Fruit fly (Drosophila melanogaster) whole organism, larva: ENCODE data around the gene ZnT35C.

Experiments
- noc ChIP-seq: fragments of 200-800 bp; sonication (Bioruptor generic); optimal IDR thresholded peaks from 3 replicates; lab custom pipeline; 2019; ENCODE audit warnings: missing biosample characterization, mild to moderate bottlenecking, missing genetic modification characterization, moderate library complexity

The ZnT35C gene

DNA sequence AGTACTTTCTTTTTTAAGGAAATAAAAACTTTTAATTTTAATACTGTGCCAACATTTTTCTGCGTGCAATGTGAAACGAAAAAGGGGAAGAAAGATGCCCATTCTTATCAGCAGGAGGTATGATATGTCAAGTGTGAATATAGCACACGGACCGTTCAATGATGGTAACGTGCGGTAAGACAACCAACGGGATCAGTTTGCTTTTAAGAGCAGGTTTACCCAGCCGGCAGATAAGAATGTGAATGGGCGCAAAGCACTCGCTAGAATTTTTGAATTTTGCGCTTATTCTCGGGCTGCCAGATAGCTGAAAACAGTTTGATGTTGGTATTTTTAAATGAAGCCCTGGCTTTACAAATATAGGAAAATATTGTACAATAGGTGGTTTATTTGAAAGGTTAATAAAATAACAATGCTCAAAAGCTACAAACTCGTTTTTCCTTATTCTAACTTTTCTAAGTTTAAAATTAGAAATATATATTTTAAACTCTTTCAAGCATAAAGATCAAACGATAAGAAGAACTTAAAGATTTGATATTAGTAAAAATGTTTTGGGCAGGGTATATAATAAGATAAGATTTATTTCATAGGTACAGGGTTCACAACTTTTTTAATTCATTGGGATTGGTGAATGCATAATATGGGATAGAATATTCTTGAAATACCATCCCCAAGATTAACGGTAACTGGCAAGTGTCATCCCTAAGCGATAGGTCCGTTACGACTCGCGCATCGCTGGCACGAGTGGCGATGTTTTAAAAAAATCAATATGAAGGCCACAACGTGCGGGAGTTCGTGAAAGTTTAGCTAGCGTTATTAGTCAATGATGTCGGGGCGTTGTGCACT is 870 bp upstream of the ZnT35C start, which contains the start of gene dao:
dao (plus strand) TSS at position 717 of the 843 bp plus-strand sequence.
- TF ChIP-seq noc, result no peak

DNA sequence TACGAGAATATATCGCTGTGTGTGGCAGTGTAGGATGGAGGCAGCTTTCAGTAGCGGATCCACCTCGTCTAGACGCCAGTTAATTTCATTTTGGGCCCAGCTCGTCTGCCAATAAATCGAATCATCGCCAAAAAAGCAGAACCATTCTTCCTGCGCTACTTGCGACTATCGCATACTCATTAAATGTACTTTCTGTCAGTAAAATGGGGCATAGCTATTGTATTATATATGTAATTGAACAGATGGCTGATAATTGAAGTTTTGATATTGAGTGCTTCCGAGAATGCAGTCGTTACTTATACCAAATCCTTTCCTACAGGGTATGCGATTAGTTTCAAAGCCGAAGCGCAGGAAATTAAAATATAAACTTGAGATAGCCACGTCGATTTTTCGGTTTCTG is 2.8 kb downstream of the ZnT35C start:
- no peak for TF ChIP-seq noc

DNA sequence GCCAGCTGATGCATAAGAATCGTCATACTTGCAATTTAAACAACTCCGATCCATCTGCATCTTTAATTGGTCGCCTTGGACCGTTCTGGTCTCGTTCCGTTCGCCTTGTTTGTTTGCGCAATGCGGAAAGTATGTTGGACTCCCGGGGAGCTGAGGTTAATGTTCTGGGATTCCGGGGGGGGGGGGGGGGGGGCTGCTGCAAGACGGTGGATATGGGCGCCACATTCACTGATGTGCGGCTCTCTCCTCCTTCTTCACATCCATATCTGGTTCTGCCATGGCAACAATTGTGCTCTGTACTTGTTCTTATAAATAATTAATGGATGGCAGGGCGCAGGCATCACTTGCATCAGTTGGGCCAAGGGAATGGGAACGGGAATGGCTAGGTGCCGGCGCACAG is 4.1 kb downstream of the ZnT35C start:
- TF ChIP-seq noc, result no peak

DNA sequence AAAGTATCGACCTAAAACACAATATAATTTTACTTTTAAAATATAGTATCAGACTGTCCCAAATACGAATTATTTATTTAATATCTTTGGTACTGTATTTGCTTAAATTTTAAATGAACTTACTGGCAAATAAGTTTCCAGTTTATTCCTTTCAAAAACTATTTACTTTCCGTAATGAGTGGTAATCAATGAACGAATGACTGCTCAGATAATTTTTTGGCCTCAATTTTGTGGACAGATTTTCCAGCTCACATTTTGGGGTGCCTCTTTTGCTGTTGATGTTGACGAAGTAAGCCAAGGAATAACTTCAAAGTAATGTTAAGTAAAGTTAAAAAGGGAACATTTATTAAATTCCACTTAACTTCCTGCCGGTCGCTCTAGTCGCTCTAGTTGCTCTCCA is 32.6 kb downstream of the ZnT35C start, which contains the start of gene CG43230:
CG43230 (plus strand) TSS at position 301 of the 400 bp plus-strand sequence.
- TF ChIP-seq noc, result no peak

DNA sequence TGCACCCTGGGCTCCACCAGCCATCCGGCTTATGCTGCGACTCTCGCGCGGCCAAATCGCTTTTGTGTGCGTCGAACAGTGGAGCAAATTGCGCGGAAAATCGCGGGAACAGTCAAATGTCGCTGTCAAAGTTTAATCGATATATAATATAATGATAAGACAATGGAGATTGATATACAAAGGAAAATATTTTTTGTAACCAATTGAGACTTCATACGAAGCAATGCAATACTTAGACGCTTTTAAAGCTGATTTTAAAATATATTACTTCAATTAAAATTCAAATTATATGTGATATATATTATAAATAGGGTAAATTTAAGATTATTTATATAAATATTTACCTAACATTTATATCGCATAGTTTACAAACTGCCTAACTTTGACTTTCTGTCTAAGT is 36.0 kb downstream of the ZnT35C start:
- no peak for TF ChIP-seq noc

DNA sequence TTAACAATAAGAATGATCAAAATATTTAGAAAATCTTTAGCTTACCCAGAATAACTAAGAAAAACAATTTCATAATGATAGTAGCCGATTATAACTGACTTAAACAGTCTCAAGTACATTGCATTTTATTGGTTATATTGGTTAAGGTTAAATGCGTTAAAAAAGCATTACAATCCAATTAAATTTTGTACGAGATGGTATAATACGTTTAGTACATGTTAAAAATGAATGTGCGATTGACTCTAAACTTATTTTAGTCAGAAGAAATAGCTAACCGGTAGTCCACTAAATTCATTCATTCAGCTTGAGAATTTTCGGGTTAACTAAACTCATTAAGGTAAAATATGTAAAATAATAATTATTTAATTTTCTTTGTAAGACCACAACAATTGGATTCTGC is 45.5 kb downstream of the ZnT35C start, which contains the start of gene Sfp35C:
Sfp35C (minus strand) TSS at position 101 of the 400 bp plus-strand sequence.
- TF ChIP-seq noc, result no peak

DNA sequence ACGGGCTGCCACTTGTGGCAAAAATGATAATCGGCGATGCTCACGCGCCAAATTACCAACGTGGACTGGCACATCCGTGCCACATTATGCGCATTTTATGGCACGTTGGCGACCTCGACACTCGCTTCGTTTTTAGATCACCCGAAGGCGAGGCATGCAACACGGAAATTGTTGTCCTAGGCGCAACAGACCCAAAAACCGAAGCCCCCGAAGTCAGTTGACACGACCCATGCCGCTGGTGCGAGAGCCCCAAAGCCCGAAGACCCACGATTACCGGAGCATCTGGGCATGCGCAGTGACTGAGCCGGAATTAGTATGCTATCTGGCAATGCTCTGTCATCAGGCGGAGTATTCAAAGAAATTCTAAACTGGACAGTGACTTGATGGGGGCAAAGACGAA is 47.1 kb downstream of the ZnT35C start, which contains the start of gene CG4168:
CG4168 (minus strand) TSS at position 51 of the 400 bp plus-strand sequence.
- no peak for TF ChIP-seq noc

DNA sequence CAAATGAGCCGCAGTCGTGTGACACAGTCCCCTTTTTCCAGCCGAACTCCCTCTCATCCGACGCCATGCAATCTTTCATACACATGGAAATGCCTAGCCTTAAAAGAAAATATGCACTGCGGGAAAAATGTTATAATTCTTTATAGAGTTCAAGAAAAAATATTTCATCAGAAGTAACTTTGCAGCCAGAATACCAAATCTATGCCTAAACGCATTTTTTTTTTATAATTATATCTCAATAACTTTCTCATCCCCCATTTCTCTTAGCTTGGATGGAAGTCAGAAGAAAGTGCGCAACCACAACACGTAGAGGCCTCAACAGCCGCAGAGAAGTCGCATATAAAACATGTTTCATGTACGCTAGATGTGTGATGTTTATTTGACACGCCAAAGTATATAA is 68.5 kb downstream of the ZnT35C start:
- no peak for TF ChIP-seq noc
